Worm (Caenorhabditis elegans) whole organism, L2 larva: Measurements from ENCODE around the gene zipt-7.2.

Experiments used
- C34F6.9 ChIP-seq: fragments of 150-350 bp; optimal IDR thresholded peaks from 2 replicates; lab custom pipeline; 2014; ENCODE audit warnings: missing biosample characterization, missing genetic modification characterization
- F13H6.1 ChIP-seq: sonication (generic microtip); optimal IDR thresholded peaks from 2 replicates; lab custom pipeline; 2016; ENCODE audit warnings: missing genetic modification characterization, missing compliant biosample characterization
- R02D3.7 ChIP-seq: fragments of 150-350 bp; optimal IDR thresholded peaks from 2 replicates; lab custom pipeline; 2014; ENCODE audit warnings: missing biosample characterization, missing genetic modification characterization
- Y55F3AM.14 ChIP-seq: fragments of 200-800 bp; sonication (Bioruptor generic); optimal IDR thresholded peaks from 2 replicates; lab custom pipeline; 2018; ENCODE audit warnings: mild to moderate bottlenecking, missing genetic modification characterization, missing compliant biosample characterization
- ZK546.5 ChIP-seq: sonication (generic microtip); optimal IDR thresholded peaks from 2 replicates; lab custom pipeline; 2017; ENCODE audit warnings: missing biosample characterization, missing genetic modification characterization
- alr-1 ChIP-seq: fragments of 150-350 bp; optimal IDR thresholded peaks from 2 replicates; lab custom pipeline; 2014; ENCODE audit warnings: missing biosample characterization, missing genetic modification characterization
- aly-2 ChIP-seq: fragments of 150-350 bp; optimal IDR thresholded peaks from 2 replicates; lab custom pipeline; 2014; ENCODE audit warnings: missing biosample characterization, missing genetic modification characterization
- blmp-1 ChIP-seq: sonication (generic microtip); optimal IDR thresholded peaks from 2 replicates; lab custom pipeline; 2017; ENCODE audit warnings: missing genetic modification characterization, mild to moderate bottlenecking, missing compliant biosample characterization, antibody characterized with exemption, moderate library complexity; ENCODE audit not compliant: insufficient read depth
- ceh-16 ChIP-seq: fragments of 150-350 bp; optimal IDR thresholded peaks from 2 replicates; lab custom pipeline; 2014; ENCODE audit warnings: missing biosample characterization, missing genetic modification characterization
- ceh-82 ChIP-seq: fragments of 150-350 bp; optimal IDR thresholded peaks from 2 replicates; lab custom pipeline; 2014; ENCODE audit warnings: missing biosample characterization, missing genetic modification characterization
- crh-2 ChIP-seq: sonication (generic microtip); optimal IDR thresholded peaks from 2 replicates; lab custom pipeline; 2017; ENCODE audit warnings: missing biosample characterization, missing genetic modification characterization
- dmd-4 ChIP-seq: sonication (generic microtip); optimal IDR thresholded peaks from 2 replicates; lab custom pipeline; 2017; ENCODE audit warnings: missing biosample characterization, missing genetic modification characterization
- egl-27 ChIP-seq: sonication (generic microtip); optimal IDR thresholded peaks from 3 replicates; lab custom pipeline; 2017; ENCODE audit warnings: missing biosample characterization, missing genetic modification reagents, missing genetic modification characterization
- elt-1 ChIP-seq: fragments of 150-350 bp; optimal IDR thresholded peaks from 2 replicates; lab custom pipeline; 2014; ENCODE audit warnings: missing biosample characterization, missing genetic modification characterization
- elt-3 ChIP-seq: sonication (generic microtip); optimal IDR thresholded peaks from 2 replicates; lab custom pipeline; 2017; ENCODE audit warnings: missing biosample characterization, missing genetic modification characterization
- lin-11 ChIP-seq: fragments of 150-350 bp; sonication (generic microtip); optimal IDR thresholded peaks from 2 replicates; lab custom pipeline; 2014; ENCODE audit warnings: missing biosample characterization, missing genetic modification characterization, inconsistent platforms, mixed read lengths
- lin-13 ChIP-seq: fragments of 150-350 bp; optimal IDR thresholded peaks from 2 replicates; lab custom pipeline; 2014; ENCODE audit warnings: missing biosample characterization, missing genetic modification reagents, missing genetic modification characterization
- lin-39 ChIP-seq: fragments of 150-350 bp; optimal IDR thresholded peaks from 2 replicates; lab custom pipeline; 2014; ENCODE audit warnings: missing biosample characterization, missing genetic modification reagents, missing genetic modification characterization
- lsy-2 ChIP-seq, 2 experiments: fragments of 150-350 bp in 1 of 2; sonication (generic microtip) in 1 of 2; optimal IDR thresholded peaks; 2 replicates each; lab custom pipeline; 2014 to 2017; ENCODE audit warnings: missing biosample characterization in 2 of 2, missing genetic modification characterization in 2 of 2
- mab-5 ChIP-seq: fragments of 150-350 bp; optimal IDR thresholded peaks from 2 replicates; lab custom pipeline; 2014; ENCODE audit warnings: missing biosample characterization, missing genetic modification characterization
- mbf-1 ChIP-seq: sonication (generic microtip); optimal IDR thresholded peaks from 2 replicates; lab custom pipeline; 2017; ENCODE audit warnings: missing biosample characterization, missing genetic modification characterization
- mdl-1 ChIP-seq, 2 experiments: fragments of 150-350 bp in 1 of 2; sonication (generic microtip) in 1 of 2; optimal IDR thresholded peaks; 2 replicates each; lab custom pipeline; 2017; ENCODE audit warnings: missing biosample characterization in 2 of 2, missing genetic modification characterization in 2 of 2
- nhr-10 ChIP-seq: sonication (generic microtip); optimal IDR thresholded peaks from 2 replicates; lab custom pipeline; 2017; ENCODE audit warnings: missing biosample characterization, missing genetic modification characterization
- nhr-11 ChIP-seq: fragments of 150-350 bp; optimal IDR thresholded peaks from 2 replicates; lab custom pipeline; 2014; ENCODE audit warnings: missing biosample characterization, missing genetic modification characterization
- nhr-12 ChIP-seq: fragments of 150-350 bp; optimal IDR thresholded peaks from 2 replicates; lab custom pipeline; 2014; ENCODE audit warnings: missing biosample characterization, missing genetic modification characterization
- nhr-129 ChIP-seq: fragments of 150-350 bp; optimal IDR thresholded peaks from 2 replicates; lab custom pipeline; 2014; ENCODE audit warnings: missing biosample characterization, missing genetic modification characterization
- nhr-21 ChIP-seq: fragments of 150-350 bp; optimal IDR thresholded peaks from 2 replicates; lab custom pipeline; 2014; ENCODE audit warnings: missing biosample characterization, missing genetic modification characterization
- nhr-23 ChIP-seq: fragments of 150-350 bp; optimal IDR thresholded peaks from 2 replicates; lab custom pipeline; 2014; ENCODE audit warnings: missing biosample characterization, missing genetic modification reagents, missing genetic modification characterization
- nhr-237 ChIP-seq: fragments of 150-350 bp; optimal IDR thresholded peaks from 2 replicates; lab custom pipeline; 2014; ENCODE audit warnings: missing biosample characterization, missing genetic modification characterization
- nhr-25 ChIP-seq: fragments of 150-350 bp; sonication (generic microtip); optimal IDR thresholded peaks from 3 replicates; lab custom pipeline; 2014; ENCODE audit warnings: missing biosample characterization, missing genetic modification characterization
- nhr-6 ChIP-seq: fragments of 150-350 bp; optimal IDR thresholded peaks from 2 replicates; lab custom pipeline; 2014; ENCODE audit warnings: missing biosample characterization, missing genetic modification characterization
- nhr-77 ChIP-seq: fragments of 150-350 bp; optimal IDR thresholded peaks from 2 replicates; lab custom pipeline; 2014; ENCODE audit warnings: missing biosample characterization, missing genetic modification characterization
- sem-4 ChIP-seq: fragments of 150-350 bp; optimal IDR thresholded peaks from 2 replicates; lab custom pipeline; 2014; ENCODE audit warnings: missing biosample characterization, missing genetic modification reagents, missing genetic modification characterization
- sma-3 ChIP-seq: sonication (generic microtip); optimal IDR thresholded peaks from 2 replicates; lab custom pipeline; 2016; ENCODE audit warnings: missing genetic modification reagents, missing genetic modification characterization, missing compliant biosample characterization
- sma-9 ChIP-seq, 2 experiments: fragments of 150-350 bp in 1 of 2; sonication (generic microtip) in 1 of 2; optimal IDR thresholded peaks; 2 replicates each; lab custom pipeline; 2014 to 2016; ENCODE audit warnings: missing genetic modification characterization in 2 of 2, mild to moderate bottlenecking in 1 of 2, missing biosample characterization in 1 of 2, missing compliant biosample characterization in 1 of 2, missing genetic modification reagents in 1 of 2, moderate library complexity in 1 of 2
- unc-39 ChIP-seq: fragments of 150-350 bp; optimal IDR thresholded peaks from 2 replicates; lab custom pipeline; 2014; ENCODE audit warnings: missing biosample characterization, missing genetic modification characterization
- unc-55 ChIP-seq: fragments of 150-350 bp; sonication (generic microtip); optimal IDR thresholded peaks from 3 replicates; lab custom pipeline; 2014; ENCODE audit warnings: missing biosample characterization, missing genetic modification reagents, missing genetic modification characterization
- unc-62 ChIP-seq: fragments of 150-350 bp; optimal IDR thresholded peaks from 2 replicates; lab custom pipeline; 2014; ENCODE audit warnings: missing biosample characterization, missing genetic modification reagents, missing genetic modification characterization
- zag-1 ChIP-seq: fragments of 150-350 bp; optimal IDR thresholded peaks from 2 replicates; lab custom pipeline; 2014; ENCODE audit warnings: missing biosample characterization, missing genetic modification characterization
- ztf-1 ChIP-seq: fragments of 200-800 bp; sonication (Bioruptor generic); conservative IDR thresholded peaks from 2 replicates; pipeline ENCODE4 v1.3.6; 2022; ENCODE audit warnings: missing genetic modification characterization, missing compliant biosample characterization
- ztf-11 ChIP-seq: sonication (generic microtip); optimal IDR thresholded peaks from 2 replicates; lab custom pipeline; 2017; ENCODE audit warnings: missing biosample characterization, missing genetic modification characterization
- ztf-4 ChIP-seq: fragments of 150-350 bp; optimal IDR thresholded peaks from 2 replicates; lab custom pipeline; 2014; ENCODE audit warnings: missing biosample characterization, missing genetic modification characterization

zipt-7.2 gene

ce11 chrX:15536017-15536416, 28.3 kb upstream of the zipt-7.2 start:
- TF ChIP-seq unc-62 (GFP tag; lab: Kevin White, UChicago) (no peak), aly-2 (tag; lab: Kevin White, UChicago) (no peak), lin-11 (tag; lab: Kevin White, UChicago) (no peak), mab-5 (tag; lab: Kevin White, UChicago) (no peak), nhr-23 (tag; lab: Kevin White, UChicago) (no peak), ZK546.5 (tag; lab: Kevin White, UChicago) (no peak), nhr-129 (tag; lab: Kevin White, UChicago) (peak; percentile 53), sma-9 (GFP tag; optimal IDR thresholded peaks at IDR 0.05; lab: Kevin White, UChicago) (peak; percentile 23), sma-9 (tag; optimal IDR thresholded peaks at IDR 0.05; lab: Kevin White, UChicago) (no peak), nhr-21 (tag; lab: Kevin White, UChicago) (peak; percentile 35), sem-4 (no peak), elt-1 (tag; lab: Kevin White, UChicago) (no peak), ztf-4 (tag; lab: Kevin White, UChicago) (peak; percentile 4), alr-1 (tag; lab: Kevin White, UChicago) (no peak), nhr-12 (tag; lab: Kevin White, UChicago) (no peak), lin-39 (no peak), lsy-2 (tag; optimal IDR thresholded peaks at IDR 0.05; lab: Kevin White, UChicago) (peak in 1 of 2 experiments; percentile 27), nhr-237 (tag; lab: Kevin White, UChicago) (no peak), crh-2 (peak; percentile 27), nhr-11 (tag; lab: Kevin White, UChicago) (no peak), sma-3 (GFP tag; lab: Kevin White, UChicago) (no peak), ztf-11 (tag; lab: Kevin White, UChicago) (no peak), blmp-1 (tag; lab: Kevin White, UChicago) (no peak), ceh-82 (tag; lab: Kevin White, UChicago) (no peak), ztf-1 (GFP tag; lab: Robert Waterston, UW) (no peak), nhr-77 (tag; lab: Kevin White, UChicago) (no peak), lin-13 (GFP tag; lab: Kevin White, UChicago) (no peak), C34F6.9 (tag; lab: Kevin White, UChicago) (peak; percentile 52), zag-1 (tag; lab: Kevin White, UChicago) (peak; percentile 34), R02D3.7 (tag; lab: Kevin White, UChicago) (no peak), nhr-10 (no peak), mdl-1 (tag; optimal IDR thresholded peaks at IDR 0.05; lab: Kevin White, UChicago) (no peak), mbf-1 (tag; lab: Kevin White, UChicago) (no peak), nhr-6 (tag; lab: Kevin White, UChicago) (peak; percentile 1), Y55F3AM.14 (no peak), F13H6.1 (no peak), unc-39 (tag; lab: Kevin White, UChicago) (no peak), egl-27 (no peak)
- TF ChIP-seq, all 48 proteins: peak for 9

ce11 chrX:15535190-15535636, 27.5 kb upstream of the zipt-7.2 start:
- TF ChIP-seq nhr-6 (tag; lab: Kevin White, UChicago) (peak; percentile 62), elt-3 (tag; lab: Kevin White, UChicago) (no peak), ztf-11 (tag; lab: Kevin White, UChicago) (no peak), mab-5 (tag; lab: Kevin White, UChicago) (peak; percentile 18), lin-11 (tag; lab: Kevin White, UChicago) (peak; percentile 42), nhr-129 (tag; lab: Kevin White, UChicago) (peak; percentile 82), Y55F3AM.14 (peak; percentile 82), unc-55 (GFP tag; lab: Kevin White, UChicago) (peak; percentile 87), dmd-4 (no peak), ceh-82 (tag; lab: Kevin White, UChicago) (peak; percentile 30), sma-9 (GFP tag; optimal IDR thresholded peaks at IDR 0.05; lab: Kevin White, UChicago) (peak; percentile 79), sma-9 (tag; optimal IDR thresholded peaks at IDR 0.05; lab: Kevin White, UChicago) (no peak), F13H6.1 (peak; percentile 65), egl-27 (peak; percentile 82), lsy-2 (tag; optimal IDR thresholded peaks at IDR 0.05; lab: Kevin White, UChicago) (peak in 1 of 2 experiments; percentile 79), nhr-21 (tag; lab: Kevin White, UChicago) (peak; percentile 4), lin-13 (GFP tag; lab: Kevin White, UChicago) (peak; percentile 20), mdl-1 (tag; optimal IDR thresholded peaks at IDR 0.05; lab: Kevin White, UChicago) (peak in 1 of 2 experiments; percentile 78), aly-2 (tag; lab: Kevin White, UChicago) (no peak), lin-39 (peak; percentile 54), sem-4 (peak; percentile 71), nhr-10 (no peak), C34F6.9 (tag; lab: Kevin White, UChicago) (peak; percentile 74), mbf-1 (tag; lab: Kevin White, UChicago) (no peak), nhr-25 (tag; lab: Kevin White, UChicago) (no peak), crh-2 (peak; percentile 75), ztf-4 (tag; lab: Kevin White, UChicago) (peak; percentile 30), zag-1 (tag; lab: Kevin White, UChicago) (peak; percentile 91), ceh-16 (tag; lab: Kevin White, UChicago) (no peak)
